Worm (Caenorhabditis elegans) whole organism, L1 larva: ENCODE results near the gene his-24.

ENCODE experiments used
- C04F5.9 ChIP-seq: sonication (generic microtip); optimal IDR thresholded peaks from 2 replicates; lab custom pipeline; 2016; ENCODE audit warnings: missing genetic modification characterization, missing compliant biosample characterization
- blmp-1 ChIP-seq: fragments of 150-350 bp; optimal IDR thresholded peaks from 2 replicates; lab custom pipeline; 2014; ENCODE audit warnings: missing biosample characterization, missing genetic modification characterization
- ceh-63 ChIP-seq: fragments of 200-800 bp; sonication (Bioruptor generic); optimal IDR thresholded peaks from 2 replicates; lab custom pipeline; 2018; ENCODE audit warnings: mild to moderate bottlenecking, missing genetic modification characterization, missing compliant biosample characterization
- ceh-82 ChIP-seq, 3 experiments: fragments of 150-350 bp in 1 of 3; sonication (generic microtip) in 2 of 3; optimal IDR thresholded peaks; 2 replicates each; lab custom pipeline; 2014 to 2017; ENCODE audit warnings: missing biosample characterization in 3 of 3, missing genetic modification characterization in 3 of 3
- ceh-90 ChIP-seq: sonication (generic microtip); optimal IDR thresholded peaks from 2 replicates; lab custom pipeline; 2016; ENCODE audit warnings: missing genetic modification characterization, missing compliant biosample characterization
- ces-1 ChIP-seq: fragments of 150-350 bp; optimal IDR thresholded peaks from 2 replicates; lab custom pipeline; 2014; ENCODE audit warnings: missing biosample characterization, missing genetic modification reagents, missing genetic modification characterization
- dsc-1 ChIP-seq: sonication (generic microtip); optimal IDR thresholded peaks from 2 replicates; lab custom pipeline; 2016; ENCODE audit warnings: mild to moderate bottlenecking, missing genetic modification characterization, missing compliant biosample characterization
- efl-3 ChIP-seq: fragments of 200-800 bp; sonication (Bioruptor generic); optimal IDR thresholded peaks from 2 replicates; lab custom pipeline; 2018; ENCODE audit warnings: mild to moderate bottlenecking, missing genetic modification characterization, missing compliant biosample characterization
- egl-13 ChIP-seq: sonication (generic microtip); optimal IDR thresholded peaks from 2 replicates; lab custom pipeline; 2016; ENCODE audit warnings: missing genotype, missing genetic modification reagents, missing genetic modification characterization, missing compliant biosample characterization
- elt-2 ChIP-seq: sonication (generic microtip); optimal IDR thresholded peaks from 2 replicates; lab custom pipeline; 2016; ENCODE audit warnings: missing genetic modification characterization, mild to moderate bottlenecking, inconsistent platforms, missing compliant biosample characterization, missing genetic modification reagents
- elt-3 ChIP-seq, 6 experiments: fragments of 150-350 bp in 1 of 6; sonication (generic microtip); optimal IDR thresholded peaks; 2 replicates each; lab custom pipeline; 2017 to 2018; ENCODE audit warnings: missing biosample characterization in 6 of 6, missing genetic modification characterization in 6 of 6, inconsistent platforms in 1 of 6
- ets-5 ChIP-seq: fragments of 200-800 bp; sonication (Bioruptor generic); IDR thresholded peaks from 2 replicates; pipeline ENCODE4 v1.3.6; 2022; ENCODE audit warnings: missing genetic modification characterization, missing compliant biosample characterization
- fkh-8 ChIP-seq: sonication (generic microtip); optimal IDR thresholded peaks from 2 replicates; lab custom pipeline; 2016; ENCODE audit warnings: mild to moderate bottlenecking, missing genetic modification characterization, missing compliant biosample characterization
- grh-1 ChIP-seq: fragments of 200-800 bp; sonication (Bioruptor generic); IDR thresholded peaks from 2 replicates; pipeline ENCODE4 v1.3.6; 2022; ENCODE audit warnings: missing genetic modification reagents, missing genetic modification characterization, missing compliant biosample characterization
- irx-1 ChIP-seq: sonication (generic microtip); optimal IDR thresholded peaks from 2 replicates; lab custom pipeline; 2016; ENCODE audit warnings: missing genetic modification characterization, missing compliant biosample characterization
- lin-13 ChIP-seq: fragments of 150-350 bp; optimal IDR thresholded peaks from 2 replicates; lab custom pipeline; 2014; ENCODE audit warnings: missing biosample characterization, missing genetic modification reagents, missing genetic modification characterization
- lin-39 ChIP-seq: fragments of 150-350 bp; optimal IDR thresholded peaks from 2 replicates; lab custom pipeline; 2014; ENCODE audit warnings: missing biosample characterization, missing genetic modification reagents, missing genetic modification characterization
- lsy-2 ChIP-seq, 2 experiments: fragments of 150-350 bp; optimal IDR thresholded peaks; 2 replicates each; lab custom pipeline; 2014; ENCODE audit warnings: missing biosample characterization in 2 of 2, missing genetic modification characterization in 2 of 2
- mdl-1 ChIP-seq, 2 experiments: fragments of 150-350 bp; optimal IDR thresholded peaks; 2 replicates each; lab custom pipeline; 2014 to 2017; ENCODE audit warnings: missing biosample characterization in 2 of 2, missing genetic modification characterization in 2 of 2, inconsistent platforms in 1 of 2
- mef-2 ChIP-seq: fragments of 150-350 bp; optimal IDR thresholded peaks from 2 replicates; lab custom pipeline; 2014; ENCODE audit warnings: missing biosample characterization, missing genetic modification characterization
- mep-1 ChIP-seq: fragments of 150-350 bp; optimal IDR thresholded peaks from 2 replicates; lab custom pipeline; 2014; ENCODE audit warnings: missing biosample characterization, missing genetic modification characterization
- nhr-11 ChIP-seq: fragments of 150-350 bp; optimal IDR thresholded peaks from 2 replicates; lab custom pipeline; 2014; ENCODE audit warnings: missing biosample characterization, missing genetic modification characterization
- nhr-19 ChIP-seq: fragments of 200-800 bp; sonication (Bioruptor generic); conservative IDR thresholded peaks from 2 replicates; pipeline ENCODE4 v1.3.6; 2022; ENCODE audit warnings: missing genetic modification characterization, missing compliant biosample characterization
- nhr-237 ChIP-seq: fragments of 150-350 bp; optimal IDR thresholded peaks from 2 replicates; lab custom pipeline; 2014; ENCODE audit warnings: missing biosample characterization, missing genetic modification characterization
- nhr-47 ChIP-seq: sonication (generic microtip); optimal IDR thresholded peaks from 2 replicates; lab custom pipeline; 2016; ENCODE audit warnings: mild to moderate bottlenecking, missing genetic modification characterization, moderate library complexity, missing compliant biosample characterization
- nhr-71 ChIP-seq: sonication (generic microtip); optimal IDR thresholded peaks from 2 replicates; lab custom pipeline; 2016; ENCODE audit warnings: mild to moderate bottlenecking, missing genetic modification characterization, moderate library complexity, missing compliant biosample characterization
- nhr-76 ChIP-seq: sonication (generic microtip); optimal IDR thresholded peaks from 2 replicates; lab custom pipeline; 2017; ENCODE audit warnings: missing biosample characterization, missing genetic modification characterization
- nhr-84 ChIP-seq: sonication (generic microtip); optimal IDR thresholded peaks from 2 replicates; lab custom pipeline; 2017; ENCODE audit warnings: missing biosample characterization, missing genetic modification characterization
- pag-3 ChIP-seq: sonication (generic microtip); optimal IDR thresholded peaks from 2 replicates; lab custom pipeline; 2017; ENCODE audit warnings: missing genetic modification characterization, mild to moderate bottlenecking, missing compliant biosample characterization, antibody characterized with exemption, borderline replicate concordance; ENCODE audit not compliant: insufficient read depth
- pqm-1 ChIP-seq: sonication (generic microtip); optimal IDR thresholded peaks from 3 replicates; lab custom pipeline; 2017; ENCODE audit warnings: missing biosample characterization, missing genetic modification characterization
- rnt-1 ChIP-seq: sonication (generic microtip); optimal IDR thresholded peaks from 2 replicates; lab custom pipeline; 2016; ENCODE audit warnings: mild to moderate bottlenecking, missing genetic modification characterization, moderate library complexity, missing compliant biosample characterization
- snpc-4 ChIP-seq: fragments of 150-350 bp; optimal IDR thresholded peaks from 2 replicates; lab custom pipeline; 2014; ENCODE audit warnings: missing biosample characterization, missing genetic modification characterization
- snu-23 ChIP-seq: sonication (generic microtip); optimal IDR thresholded peaks from 2 replicates; lab custom pipeline; 2016; ENCODE audit warnings: missing genetic modification characterization, missing compliant biosample characterization
- sptf-1 ChIP-seq: fragments of 150-350 bp; optimal IDR thresholded peaks from 2 replicates; lab custom pipeline; 2014; ENCODE audit warnings: missing biosample characterization, missing genetic modification characterization
- swsn-7 ChIP-seq: sonication (generic microtip); optimal IDR thresholded peaks from 2 replicates; lab custom pipeline; 2016; ENCODE audit warnings: missing genetic modification characterization, missing compliant biosample characterization
- tbx-2 ChIP-seq: sonication (generic microtip); optimal IDR thresholded peaks from 2 replicates; lab custom pipeline; 2016; ENCODE audit warnings: missing genetic modification characterization, missing compliant biosample characterization
- tlp-1 ChIP-seq: fragments of 150-350 bp; optimal IDR thresholded peaks from 2 replicates; lab custom pipeline; 2014; ENCODE audit warnings: missing biosample characterization, missing genetic modification characterization
- unc-130 ChIP-seq: fragments of 150-350 bp; optimal IDR thresholded peaks from 2 replicates; lab custom pipeline; 2017; ENCODE audit warnings: missing biosample characterization, missing genetic modification characterization, inconsistent platforms
- unc-62 ChIP-seq: fragments of 150-350 bp; optimal IDR thresholded peaks from 2 replicates; lab custom pipeline; 2014; ENCODE audit warnings: missing biosample characterization, missing genetic modification reagents, missing genetic modification characterization
- unc-86 ChIP-seq: sonication (generic microtip); optimal IDR thresholded peaks from 2 replicates; lab custom pipeline; 2016; ENCODE audit warnings: missing genetic modification characterization, missing compliant biosample characterization
- unc-98 ChIP-seq: fragments of 200-800 bp; sonication (Bioruptor generic); IDR thresholded peaks from 2 replicates; pipeline ENCODE4 v1.3.6; 2022; ENCODE audit warnings: missing genetic modification characterization, missing compliant biosample characterization
- vab-15 ChIP-seq: sonication (generic microtip); optimal IDR thresholded peaks from 2 replicates; lab custom pipeline; 2017; ENCODE audit warnings: missing genotype, mild to moderate bottlenecking, missing genetic modification characterization, missing compliant biosample characterization
- xbp-1 ChIP-seq: sonication (generic microtip); optimal IDR thresholded peaks from 2 replicates; lab custom pipeline; 2016; ENCODE audit warnings: missing genetic modification characterization, missing compliant biosample characterization
- zag-1 ChIP-seq: fragments of 150-350 bp; optimal IDR thresholded peaks from 2 replicates; lab custom pipeline; 2014; ENCODE audit warnings: missing biosample characterization, missing genetic modification characterization
- zip-4 ChIP-seq: fragments of 200-800 bp; sonication (Bioruptor generic); optimal IDR thresholded peaks from 2 replicates; lab custom pipeline; 2018; ENCODE audit warnings: mild to moderate bottlenecking, missing genetic modification characterization, moderate library complexity, missing compliant biosample characterization
- ztf-11 ChIP-seq, 2 experiments: sonication (generic microtip); optimal IDR thresholded peaks; 2 replicates each; lab custom pipeline; 2016 to 2017; ENCODE audit warnings: missing genetic modification characterization in 2 of 2, missing biosample characterization in 1 of 2, missing compliant biosample characterization in 1 of 2

his-24 gene

DNA sequence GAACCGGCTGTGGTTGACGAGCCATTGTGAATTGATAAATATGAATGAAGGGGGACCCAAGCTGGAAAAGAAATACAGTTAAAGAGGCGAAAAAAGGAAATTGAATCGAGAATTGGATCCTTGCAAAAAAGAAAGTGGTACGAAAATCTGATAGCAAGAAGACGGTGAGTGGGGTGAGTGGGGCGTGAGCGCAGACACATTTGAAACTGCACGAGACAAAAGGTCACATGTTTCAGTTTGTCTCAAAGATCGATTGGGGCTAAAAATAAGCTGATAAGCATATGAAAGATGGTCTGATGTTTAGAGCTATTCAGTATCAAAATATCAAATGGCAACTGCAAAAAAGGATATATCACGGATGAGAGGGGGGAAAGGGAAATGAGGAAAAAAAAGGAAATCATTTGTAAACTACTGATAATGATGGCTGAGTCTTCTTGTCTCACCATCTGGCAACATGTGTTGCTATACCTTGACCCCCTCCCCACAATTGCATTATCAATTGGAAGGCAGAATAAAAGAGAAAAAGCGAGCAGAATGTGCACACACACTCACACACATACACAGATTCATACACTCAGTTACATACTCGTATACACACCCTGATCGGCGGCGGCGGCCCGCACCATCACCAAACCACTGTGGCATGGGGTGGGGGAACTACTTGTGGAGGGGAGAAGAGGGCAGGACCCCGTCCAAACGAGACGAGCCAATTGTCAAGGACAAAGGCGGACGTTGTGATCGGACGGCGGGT is 14.1 kb downstream of the his-24 start, which contains the start of gene M163.1 (continued):
- TF ChIP-seq mep-1 (tag; lab: Kevin White, UChicago) (no peak), fkh-8 (tag; lab: Kevin White, UChicago) (no peak), snpc-4 (no peak), blmp-1 (tag; lab: Kevin White, UChicago) (no peak), nhr-47 (tag; lab: Kevin White, UChicago) (no peak), ceh-82 (tag; optimal IDR thresholded peaks at IDR 0.05; lab: Kevin White, UChicago) (no peak), ztf-11 (tag; optimal IDR thresholded peaks at IDR 0.05; lab: Kevin White, UChicago) (peak in 1 of 2 experiments; percentile 30), sptf-1 (tag; lab: Kevin White, UChicago) (no peak), elt-3 (tag; optimal IDR thresholded peaks at IDR 0.05; lab: Kevin White, UChicago) (no peak), nhr-71 (tag; lab: Kevin White, UChicago) (peak; percentile 52), ets-5 (GFP tag; lab: Robert Waterston, UW) (no peak), pag-3 (tag; lab: Kevin White, UChicago) (no peak), mef-2 (tag; lab: Kevin White, UChicago) (no peak), egl-13 (tag; lab: Kevin White, UChicago) (no peak), unc-86 (tag; lab: Kevin White, UChicago) (no peak), lin-13 (GFP tag; lab: Kevin White, UChicago) (no peak), zag-1 (tag; lab: Kevin White, UChicago) (no peak), ces-1 (GFP tag; lab: Kevin White, UChicago) (no peak), snu-23 (no peak), nhr-19 (peak; percentile 37), dsc-1 (tag; lab: Kevin White, UChicago) (no peak), xbp-1 (tag; lab: Kevin White, UChicago) (no peak), vab-15 (no peak), pqm-1 (tag; lab: Kevin White, UChicago) (no peak), unc-98 (GFP tag; lab: Robert Waterston, UW) (no peak), irx-1 (tag; lab: Kevin White, UChicago) (no peak), lsy-2 (tag; optimal IDR thresholded peaks at IDR 0.05; lab: Kevin White, UChicago) (no peak), nhr-76 (tag; lab: Kevin White, UChicago) (no peak), ceh-90 (tag; lab: Kevin White, UChicago) (no peak), tbx-2 (no peak)

DNA sequence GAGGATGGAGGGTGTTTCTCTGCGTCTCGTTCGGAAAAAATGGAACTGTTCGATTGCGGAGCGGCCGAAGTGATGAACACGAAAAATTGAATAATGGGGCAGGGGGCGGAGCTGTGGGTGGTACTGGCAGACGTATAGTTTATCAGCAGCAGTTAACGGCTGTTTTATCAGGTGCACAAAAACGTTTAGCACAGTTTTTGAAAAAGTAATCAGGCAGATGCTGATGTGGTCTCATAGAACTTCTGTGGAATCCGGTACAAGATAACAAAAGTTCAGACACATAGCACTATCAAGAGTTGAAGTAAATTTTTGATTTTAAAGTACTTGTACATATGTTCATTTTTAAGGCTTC is 14.6 kb downstream of the his-24 start:
- TF ChIP-seq zip-4 (GFP tag; lab: Kevin White, UChicago): no peak
- TF ChIP-seq elt-2 (tag; lab: Kevin White, UChicago): peak; percentile 30
- no peak for TF ChIP-seq nhr-84 (tag; lab: Kevin White, UChicago)
- TF ChIP-seq C04F5.9: no peak
- TF ChIP-seq mef-2 (tag; lab: Kevin White, UChicago): no peak

DNA sequence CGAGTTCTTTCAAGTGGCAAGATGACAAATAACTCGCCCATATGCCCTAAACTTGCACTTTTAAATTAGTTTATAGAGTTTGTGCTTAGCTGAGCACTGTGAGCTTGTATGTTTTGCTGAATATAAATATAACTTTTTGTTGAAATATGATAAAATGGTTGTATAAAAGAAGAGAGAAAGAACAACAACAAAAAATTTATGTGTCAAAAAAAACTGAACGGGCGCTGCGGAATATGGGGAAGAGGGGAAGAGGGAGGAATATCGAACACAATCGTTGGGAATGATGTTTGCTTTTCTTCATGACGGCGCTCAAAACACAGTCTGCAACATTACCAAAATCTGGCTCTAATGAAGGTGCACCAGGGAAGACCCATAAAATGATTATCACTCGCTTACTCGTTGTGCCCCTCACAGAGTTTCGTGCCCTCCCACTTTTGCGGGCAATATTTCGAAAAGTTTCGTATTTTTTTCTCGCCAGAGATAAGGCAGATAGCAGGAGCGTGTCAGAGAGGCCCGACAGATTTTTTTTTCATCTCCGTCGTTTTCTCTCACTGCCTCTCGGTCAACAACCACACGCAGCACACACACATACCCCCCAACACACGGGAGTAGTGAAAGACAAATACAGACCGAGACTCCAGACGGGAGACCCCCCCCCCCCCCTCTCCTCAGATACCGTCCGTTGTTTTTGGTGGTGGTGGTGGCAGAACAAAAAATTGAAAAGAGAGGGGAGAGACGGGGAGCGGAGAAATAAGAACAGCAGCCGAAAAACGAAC is 15.9 kb downstream of the his-24 start:
- TF ChIP-seq nhr-19: peak; percentile 73
- no peak for TF ChIP-seq ces-1 (GFP tag; lab: Kevin White, UChicago)
- no peak for TF ChIP-seq efl-3 (GFP tag; lab: Kevin White, UChicago)
- no peak for TF ChIP-seq zip-4 (GFP tag; lab: Kevin White, UChicago)
- no peak for TF ChIP-seq blmp-1 (tag; lab: Kevin White, UChicago)
- TF ChIP-seq ceh-90 (tag; lab: Kevin White, UChicago): no peak
- peak; percentile 82 for TF ChIP-seq nhr-71 (tag; lab: Kevin White, UChicago)
- TF ChIP-seq lsy-2 (tag; optimal IDR thresholded peaks at IDR 0.05; lab: Kevin White, UChicago): peak; percentile 14 to 42
- TF ChIP-seq unc-98 (GFP tag; lab: Robert Waterston, UW): no peak; the same call in 1 of the 2 replicates
- no peak for TF ChIP-seq nhr-11 (tag; lab: Kevin White, UChicago)
- peak; percentile 83 for TF ChIP-seq rnt-1 (tag; lab: Kevin White, UChicago)
- TF ChIP-seq unc-62 (GFP tag; lab: Kevin White, UChicago): no peak
- TF ChIP-seq pqm-1 (tag; lab: Kevin White, UChicago): peak; percentile 57
- peak; percentile 54 for TF ChIP-seq nhr-237 (tag; lab: Kevin White, UChicago)
- TF ChIP-seq nhr-84 (tag; lab: Kevin White, UChicago): no peak
- peak in 1 of 2 experiments; percentile 64 for TF ChIP-seq mdl-1 (tag; optimal IDR thresholded peaks at IDR 0.05; lab: Kevin White, UChicago)
- no peak for TF ChIP-seq unc-130 (tag; lab: Kevin White, UChicago)
- peak; percentile 69 for TF ChIP-seq grh-1 (GFP tag; lab: Robert Waterston, UW)
- no peak for TF ChIP-seq lin-39 (tag; lab: Kevin White, UChicago)
- no peak for TF ChIP-seq ztf-11 (tag; optimal IDR thresholded peaks at IDR 0.05; lab: Kevin White, UChicago)
- TF ChIP-seq tlp-1: no peak
- TF ChIP-seq swsn-7: peak; percentile 57
- TF ChIP-seq ceh-63 (GFP tag; lab: Kevin White, UChicago): no peak
